Worm (Caenorhabditis elegans): ENCODE results near the gene C01G10.7.

C01G10.7 gene

DNA sequence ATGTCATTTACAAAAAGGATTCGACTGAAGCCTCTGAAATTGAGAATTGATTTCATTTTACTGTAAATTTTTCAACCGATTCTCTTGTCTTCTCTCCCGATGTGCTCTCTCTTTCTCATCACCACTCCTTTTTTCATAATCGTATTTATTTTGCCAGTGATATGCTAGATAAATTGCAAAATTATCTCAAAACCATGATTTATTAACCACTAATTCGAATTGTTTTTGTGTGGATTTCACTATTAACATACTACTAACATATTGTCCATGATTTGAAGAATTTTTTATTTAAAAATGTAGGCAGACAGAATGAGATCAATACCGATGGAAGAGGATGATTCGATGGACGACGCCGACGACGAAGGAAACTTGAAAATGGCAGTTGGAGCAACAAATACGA is 18.4 kb upstream of the C01G10.7 start, which contains the start of gene C25D7.10:
Gene C25D7.10 (plus strand): TSS at position 301 of the 400 bp plus-strand sequence.
- TF ChIP-seq madf-3 (GFP tag; IDR thresholded peaks at IDR 0.05) (no peak), mel-28 (tag; optimal IDR thresholded peaks at IDR 0.05; ENCODE audit: borderline replicate concordance) (no peak), ceh-40 (GFP tag; IDR thresholded peaks at IDR 0.05) (no peak), die-1 (tag; optimal IDR thresholded peaks at IDR 0.05) (no peak), ZK185.1 (tag; optimal IDR thresholded peaks at IDR 0.05; ENCODE audit: poor library complexity, severe bottlenecking) (no peak), egl-18 (GFP tag; IDR thresholded peaks at IDR 0.05) (no peak), hrde-1 (tag; optimal IDR thresholded peaks at IDR 0.05; ENCODE audit: borderline replicate concordance) (no peak), ceh-79 (tag; optimal IDR thresholded peaks at IDR 0.05) (no peak), cebp-2 (GFP tag; IDR thresholded peaks at IDR 0.05) (0 out of 2 replicates have a peak, but pooled peaks have one; percentile 65), pbrm-1 (GFP tag; IDR thresholded peaks at IDR 0.05) (no peak), snpc-1.1 (tag; optimal IDR thresholded peaks at IDR 0.05; ENCODE audit: insufficient read depth) (no peak), tbx-9 (tag; optimal IDR thresholded peaks at IDR 0.05; ENCODE audit: borderline replicate concordance) (no peak), ztf-28 (GFP tag; IDR thresholded peaks at IDR 0.05) (no peak), F22D6.2 (tag; optimal IDR thresholded peaks at IDR 0.05) (no peak), snpc-3.4 (tag; optimal IDR thresholded peaks at IDR 0.05) (no peak), madf-6 (GFP tag; IDR thresholded peaks at IDR 0.05) (0 out of 2 replicates have a peak, but pooled peaks have one; percentile 23)

DNA sequence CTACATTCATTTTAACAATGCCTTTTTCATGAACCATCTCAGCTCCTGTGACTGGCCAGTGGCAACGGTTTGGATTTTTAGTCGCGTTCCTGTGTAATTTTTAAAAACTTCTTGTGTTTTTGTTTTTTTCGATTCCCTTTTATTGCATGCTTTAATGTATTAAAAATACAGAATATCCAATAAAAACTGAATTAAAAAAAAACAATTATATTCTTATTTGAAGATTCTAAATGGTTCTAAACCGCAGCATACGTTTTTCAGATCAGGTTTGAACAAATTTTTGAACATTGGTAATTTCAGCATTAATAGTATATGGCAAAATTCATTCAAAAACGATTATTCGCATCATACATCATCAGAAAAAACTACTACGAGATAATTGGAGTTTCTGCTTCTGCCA is 17.2 kb upstream of the C01G10.7 start, which contains the start of gene dnj-3:
Gene dnj-3 (plus strand): TSS at position 301 of the 400 bp plus-strand sequence.
- no peak for TF ChIP-seq lin-54 (GFP tag; optimal IDR thresholded peaks at IDR 0.05)
- no peak for TF ChIP-seq Y53G8AR.9 (GFP tag; conservative IDR thresholded peaks at IDR 0.05)
- TF ChIP-seq Y56A3A.18 (GFP tag; IDR thresholded peaks at IDR 0.05), result no peak
- TF ChIP-seq tbx-9 (tag; optimal IDR thresholded peaks at IDR 0.05; ENCODE audit: borderline replicate concordance), result no peak
- TF ChIP-seq ceh-91 (GFP tag; IDR thresholded peaks at IDR 0.05), result no peak
- TF ChIP-seq T07F8.4 (tag; optimal IDR thresholded peaks at IDR 0.05), result no peak
- TF ChIP-seq F55B11.4 (tag; optimal IDR thresholded peaks at IDR 0.05; ENCODE audit: borderline replicate concordance, insufficient read depth), result no peak
- no peak for TF ChIP-seq somi-1 (GFP tag; optimal IDR thresholded peaks at IDR 0.05)
- no peak for TF ChIP-seq ztf-18 (tag; optimal IDR thresholded peaks at IDR 0.05)

ce11 chrV:15069435-15069985 is 16.0 kb upstream of the C01G10.7 start:
- peak; percentile 42; the same call in 1 of the 2 replicates for TF ChIP-seq D2030.7 (GFP tag; IDR thresholded peaks at IDR 0.05)
- peak; percentile 62 for TF ChIP-seq lsl-1 (GFP tag; optimal IDR thresholded peaks at IDR 0.05)
- no peak for TF ChIP-seq K11D2.4 (GFP tag; IDR thresholded peaks at IDR 0.05)

DNA sequence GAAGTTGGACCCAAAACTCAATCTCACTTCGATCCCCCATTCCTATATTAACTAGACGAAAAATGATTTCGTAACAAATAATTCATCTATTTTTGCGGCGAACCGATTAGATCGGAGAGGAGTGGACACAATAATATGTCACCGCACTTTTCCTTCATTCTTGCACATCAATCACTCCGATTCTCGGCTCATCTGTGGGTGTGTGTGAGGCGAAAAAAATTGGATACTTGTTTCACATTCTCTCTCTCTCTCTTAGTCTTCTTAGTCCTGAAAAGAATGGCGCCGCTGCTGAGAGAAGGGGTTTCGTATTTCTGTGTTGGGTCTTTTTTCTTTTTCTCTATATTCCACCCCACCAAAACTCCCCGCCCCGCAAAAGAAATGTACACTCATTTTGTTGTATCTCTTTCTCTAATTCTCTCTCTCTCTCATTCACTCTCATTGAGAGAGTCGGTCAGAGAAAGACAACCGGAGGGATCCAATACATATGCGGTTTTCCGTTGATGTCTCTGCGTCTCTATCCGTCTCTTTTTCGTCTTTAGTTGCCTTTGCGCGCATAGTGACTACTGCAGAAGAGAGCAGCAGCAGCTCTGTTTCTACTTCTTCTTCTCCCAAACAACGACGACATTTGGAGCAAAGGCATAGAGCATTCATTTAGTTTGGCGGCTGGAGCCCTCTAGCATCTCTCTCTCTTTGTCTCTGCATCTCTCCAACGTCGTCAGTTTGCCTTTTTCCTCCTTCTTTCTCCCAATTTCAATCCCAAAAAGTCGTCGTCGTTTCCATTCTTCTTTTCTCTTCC is 14.3 kb upstream of the C01G10.7 start, which contains the start of gene unc-76:
Gene unc-76 (plus strand): TSS at position 746 of the 796 bp plus-strand sequence.
- TF ChIP-seq ztf-18 (tag; optimal IDR thresholded peaks at IDR 0.05) (peak; percentile 29), cebp-1 (GFP tag; IDR thresholded peaks at IDR 0.05) (no peak), cebp-1 (tag; optimal IDR thresholded peaks at IDR 0.05) (peak; percentile 67), tbp1 (GFP tag; optimal IDR thresholded peaks at IDR 0.05) (peak; percentile 10), lin-40 (tag; optimal IDR thresholded peaks at IDR 0.05) (peak; percentile 76), attf-5 (GFP tag; optimal IDR thresholded peaks at IDR 0.05) (peak; percentile 38), nfya-1 (tag; optimal IDR thresholded peaks at IDR 0.05; ENCODE audit: borderline replicate concordance, insufficient read depth) (no peak), hmg-1.2 (GFP tag; IDR thresholded peaks at IDR 0.05) (peak; percentile 69), K11D2.4 (GFP tag; IDR thresholded peaks at IDR 0.05) (peak; percentile 56; the same call in 1 of the 2 replicates), akir-1 (GFP tag; optimal IDR thresholded peaks at IDR 0.05) (no peak), efl-1 (GFP tag; optimal IDR thresholded peaks at IDR 0.05) (no peak), snpc-3.4 (tag; optimal IDR thresholded peaks at IDR 0.05) (no peak), K12H6.12 (tag; optimal IDR thresholded peaks at IDR 0.05) (peak; percentile 89), egrh-3 (GFP tag; IDR thresholded peaks at IDR 0.05) (0 out of 2 replicates have a peak, but pooled peaks have one; percentile 15), zfh-2 (GFP tag; conservative IDR thresholded peaks at IDR 0.05) (peak; percentile 53; the same call in 1 of the 2 replicates), unc-62 (GFP tag; optimal IDR thresholded peaks at IDR 0.05) (no peak), madf-10 (tag; optimal IDR thresholded peaks at IDR 0.05) (peak; percentile 20)

All from whole organism, young adult.